Worm (Caenorhabditis elegans): ENCODE data around the gene dpy-13.

dpy-13 gene

DNA sequence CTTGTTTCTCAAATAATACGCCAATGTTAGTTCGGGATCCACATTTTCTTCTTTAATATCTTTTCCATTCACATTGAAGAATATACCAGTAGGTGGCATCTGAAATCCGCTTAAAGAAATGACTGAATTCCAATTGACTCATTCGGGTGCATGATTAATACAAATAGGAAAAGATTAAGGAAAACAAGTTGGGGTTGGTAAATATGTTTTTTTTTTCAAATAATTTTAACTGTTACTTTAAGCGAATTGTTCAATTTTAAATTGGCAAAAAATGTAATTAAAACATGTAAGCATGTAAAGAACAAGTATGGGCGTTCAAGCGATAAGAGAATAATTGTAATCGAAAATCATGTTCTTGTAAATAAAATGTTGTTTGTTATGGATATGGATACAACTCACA lies 48.6 kb downstream of the dpy-13 start, which contains the start of gene F15E6.6:
TSS of gene F15E6.6 (minus strand) at position 101 of the 400 bp plus-strand sequence.
- TF ChIP-seq unc-62 (GFP tag; optimal IDR thresholded peaks at IDR 0.05), result no peak

DNA sequence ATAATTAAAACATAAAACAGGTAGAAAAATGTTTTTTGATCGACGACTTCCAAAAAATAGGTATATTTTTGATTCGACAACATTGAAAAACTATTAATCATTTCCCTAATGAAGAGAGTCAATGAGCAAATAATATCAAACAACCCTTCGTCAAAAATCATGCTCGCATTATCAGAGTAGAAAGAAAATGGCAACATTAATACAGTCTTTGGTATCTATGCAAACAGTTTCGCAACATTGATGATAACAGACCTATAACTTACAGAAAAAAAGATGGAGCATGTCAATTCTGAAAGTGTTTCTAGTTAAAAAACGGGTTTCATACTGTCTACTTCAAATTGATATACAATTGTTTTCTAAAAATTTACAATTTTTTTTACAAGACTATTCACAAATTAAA lies 49.6 kb downstream of the dpy-13 start:
- TF ChIP-seq unc-62 (GFP tag; optimal IDR thresholded peaks at IDR 0.05), result no peak
